Worm (Caenorhabditis elegans) whole organism, mixed stage, embryonic: Measurements from ENCODE around the gene F23B2.7.

Experiments used
- lin-13 ChIP-seq: fragments of 150-350 bp; optimal IDR thresholded peaks from 2 replicates; lab custom pipeline; 2014; ENCODE audit warnings: missing biosample characterization, missing genetic modification characterization
- lsy-2 ChIP-seq: fragments of 150-350 bp; optimal IDR thresholded peaks from 2 replicates; lab custom pipeline; 2014; ENCODE audit warnings: missing biosample characterization, missing genetic modification characterization
- mep-1 ChIP-seq: fragments of 150-350 bp; optimal IDR thresholded peaks from 2 replicates; lab custom pipeline; 2017; ENCODE audit warnings: missing biosample characterization, missing genetic modification reagents, missing genetic modification characterization, inconsistent platforms
- nhr-237 ChIP-seq: fragments of 150-350 bp; optimal IDR thresholded peaks from 2 replicates; lab custom pipeline; 2014; ENCODE audit warnings: missing biosample characterization, missing genetic modification characterization
- nhr-28 ChIP-seq: fragments of 150-350 bp; optimal IDR thresholded peaks from 2 replicates; lab custom pipeline; 2014; ENCODE audit warnings: missing biosample characterization, missing genetic modification characterization
- nhr-76 ChIP-seq: sonication (generic microtip); optimal IDR thresholded peaks from 2 replicates; lab custom pipeline; 2017; ENCODE audit warnings: missing biosample characterization, missing genetic modification characterization
- pha-4 ChIP-seq: fragments of 150-350 bp; optimal IDR thresholded peaks from 2 replicates; lab custom pipeline; 2018; ENCODE audit warnings: missing biosample characterization, missing genetic modification reagents, missing genetic modification characterization
- sem-2 ChIP-seq: fragments of 200-800 bp; sonication (Bioruptor generic); optimal IDR thresholded peaks from 2 replicates; lab custom pipeline; 2018; ENCODE audit warnings: mild to moderate bottlenecking, missing genetic modification characterization, missing compliant biosample characterization
- snpc-4 ChIP-seq: fragments of 150-350 bp; optimal IDR thresholded peaks from 2 replicates; lab custom pipeline; 2014; ENCODE audit warnings: missing biosample characterization, missing genetic modification characterization
- unc-62 ChIP-seq: fragments of 150-350 bp; optimal IDR thresholded peaks from 2 replicates; lab custom pipeline; 2014; ENCODE audit warnings: missing biosample characterization, missing genetic modification reagents, missing genetic modification characterization
- zip-8 ChIP-seq: fragments of 150-350 bp; optimal IDR thresholded peaks from 2 replicates; lab custom pipeline; 2014; ENCODE audit warnings: missing biosample characterization, missing genetic modification characterization
- ztf-11 ChIP-seq: fragments of 150-350 bp; optimal IDR thresholded peaks from 2 replicates; lab custom pipeline; 2014; ENCODE audit warnings: missing biosample characterization, missing genetic modification characterization

DNA sequence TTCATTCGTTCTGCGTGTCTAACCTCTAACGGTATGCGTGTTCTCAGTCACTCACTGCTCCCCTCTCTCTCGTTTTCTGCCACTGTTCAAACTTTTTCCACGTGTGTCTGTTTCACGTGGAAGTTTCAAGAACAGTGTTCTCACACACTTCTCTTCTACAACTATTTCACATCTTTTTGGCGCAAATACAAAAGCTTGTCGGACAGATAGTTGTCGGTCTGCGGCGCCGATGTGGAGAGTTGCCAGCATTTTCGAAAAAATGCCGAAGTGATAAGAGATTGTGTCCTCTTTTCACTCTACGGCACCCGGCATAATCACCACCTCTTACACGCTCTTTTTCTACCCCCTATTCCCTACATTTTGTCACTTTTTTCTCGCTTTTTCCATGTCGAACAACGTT is 31.9 kb upstream of the F23B2.7 start:
- TF ChIP-seq nhr-28 (tag; lab: Kevin White, UChicago), result no peak
- TF ChIP-seq sem-2 (GFP tag; lab: Kevin White, UChicago), result no peak
- no peak for TF ChIP-seq unc-62 (GFP tag; lab: Kevin White, UChicago)
- no peak for TF ChIP-seq snpc-4 (tag; lab: Kevin White, UChicago)
- no peak for TF ChIP-seq nhr-237 (tag; lab: Kevin White, UChicago)
- TF ChIP-seq mep-1 (tag; lab: Kevin White, UChicago), result no peak
- TF ChIP-seq ztf-11 (tag; lab: Kevin White, UChicago), result no peak
- no peak for TF ChIP-seq zip-8
- TF ChIP-seq pha-4 (tag; lab: Kevin White, UChicago), result no peak
- no peak for TF ChIP-seq nhr-76 (tag; lab: Kevin White, UChicago)
- no peak for TF ChIP-seq lsy-2 (tag; lab: Kevin White, UChicago)
- TF ChIP-seq lin-13 (tag; lab: Kevin White, UChicago), result no peak
